Fruit fly (Drosophila melanogaster): Measurements from ENCODE around the gene Sce.

The Sce gene

dm6 chr3R:27679019-27679418, 2.8 kb downstream of the Sce start, which contains the start of gene CG12883:
CG12883 (plus strand) TSS chr3R:27679291.
- TF ChIP-seq ovo (GFP tag; optimal IDR thresholded peaks at IDR 0.05) (no peak), bab1 (GFP tag; optimal IDR thresholded peaks at IDR 0.05) (peak; percentile 43)

- TF ChIP-seq cnc (optimal IDR thresholded peaks at IDR 0.05) (no peak), CG33017 (tag; optimal IDR thresholded peaks at IDR 0.05) (peak; percentile 30), CG14711 (tag; optimal IDR thresholded peaks at IDR 0.05) (peak; percentile 46), CG1620 (GFP tag; optimal IDR thresholded peaks at IDR 0.05) (peak; percentile 38), CG5204 (GFP tag; optimal IDR thresholded peaks at IDR 0.05) (peak; percentile 76), CG12768 (GFP tag; optimal IDR thresholded peaks at IDR 0.05) (peak; percentile 92), Mnt (GFP tag; optimal IDR thresholded peaks at IDR 0.05) (peak; percentile 46), toe (GFP tag; optimal IDR thresholded peaks at IDR 0.05) (peak; percentile 62), bab1 (GFP tag; optimal IDR thresholded peaks at IDR 0.05) (peak; percentile 37), cic (GFP tag; optimal IDR thresholded peaks at IDR 0.05) (no peak), tj (GFP tag; optimal IDR thresholded peaks at IDR 0.05) (peak; percentile 43), pad (GFP tag; optimal IDR thresholded peaks at IDR 0.05) (peak; percentile 41), Crg-1 (GFP tag; optimal IDR thresholded peaks at IDR 0.05) (peak; percentile 72), Hr96 (GFP tag; optimal IDR thresholded peaks at IDR 0.05) (peak; percentile 57), CG11617 (GFP tag; optimal IDR thresholded peaks at IDR 0.05) (peak; percentile 76), kay (GFP tag; ENCODE audit: borderline replicate concordance) (no peak), CG7101 (tag; optimal IDR thresholded peaks at IDR 0.05) (no peak), ovo (GFP tag; optimal IDR thresholded peaks at IDR 0.05) (peak; percentile 41), CG7045 (GFP tag; optimal IDR thresholded peaks at IDR 0.05) (peak; percentile 22), Clk (GFP tag; optimal IDR thresholded peaks at IDR 0.05) (peak; percentile 33)
Observed at dm6 chr3R:27677174-27677726, 4.6 kb downstream of the Sce start, which contains the start of gene Hsdl2. Hsdl2 (plus strand) TSS chr3R:27677522.

dm6 chr3R:27662857-27663256, 19.0 kb downstream of the Sce start:
- TF ChIP-seq Mnt (GFP tag; optimal IDR thresholded peaks at IDR 0.05): peak; percentile 40
- TF ChIP-seq CG7045 (GFP tag; optimal IDR thresholded peaks at IDR 0.05): no peak
- TF ChIP-seq Hr96 (GFP tag; optimal IDR thresholded peaks at IDR 0.05): no peak

- TF ChIP-seq Clk (GFP tag; optimal IDR thresholded peaks at IDR 0.05) (no peak), CG14711 (tag; optimal IDR thresholded peaks at IDR 0.05) (no peak), CG7045 (GFP tag; optimal IDR thresholded peaks at IDR 0.05) (peak; percentile 41), CG5204 (GFP tag; optimal IDR thresholded peaks at IDR 0.05) (peak; percentile 57), toe (GFP tag; optimal IDR thresholded peaks at IDR 0.05) (peak; percentile 40), pad (GFP tag; optimal IDR thresholded peaks at IDR 0.05) (no peak), bab1 (GFP tag; optimal IDR thresholded peaks at IDR 0.05) (no peak), cnc (optimal IDR thresholded peaks at IDR 0.05) (no peak), Mnt (GFP tag; optimal IDR thresholded peaks at IDR 0.05) (no peak), CG12768 (GFP tag; optimal IDR thresholded peaks at IDR 0.05) (no peak), Hr96 (GFP tag; optimal IDR thresholded peaks at IDR 0.05) (no peak), ovo (GFP tag; optimal IDR thresholded peaks at IDR 0.05) (no peak), CG7101 (tag; optimal IDR thresholded peaks at IDR 0.05) (no peak), Crg-1 (GFP tag; optimal IDR thresholded peaks at IDR 0.05) (no peak), tj (GFP tag; optimal IDR thresholded peaks at IDR 0.05) (no peak), CG11617 (GFP tag; optimal IDR thresholded peaks at IDR 0.05) (no peak), cic (GFP tag; optimal IDR thresholded peaks at IDR 0.05) (no peak), CG33017 (tag; optimal IDR thresholded peaks at IDR 0.05) (no peak), CG1620 (GFP tag; optimal IDR thresholded peaks at IDR 0.05) (no peak)
Observed at dm6 chr3R:27661971-27662489, 19.8 kb downstream of the Sce start, which contains the start of gene unc80. unc80 (plus strand) TSS chr3R:27662439.

dm6 chr3R:27661389-27661788, 20.4 kb downstream of the Sce start:
- TF ChIP-seq bab1 (GFP tag; optimal IDR thresholded peaks at IDR 0.05) (no peak), CG5204 (GFP tag; optimal IDR thresholded peaks at IDR 0.05) (no peak), Clk (GFP tag; optimal IDR thresholded peaks at IDR 0.05) (no peak), pad (GFP tag; optimal IDR thresholded peaks at IDR 0.05) (no peak), toe (GFP tag; optimal IDR thresholded peaks at IDR 0.05) (no peak), ovo (GFP tag; optimal IDR thresholded peaks at IDR 0.05) (no peak), CG33017 (tag; optimal IDR thresholded peaks at IDR 0.05) (no peak), CG11617 (GFP tag; optimal IDR thresholded peaks at IDR 0.05) (no peak), CG14711 (tag; optimal IDR thresholded peaks at IDR 0.05) (no peak), CG1620 (GFP tag; optimal IDR thresholded peaks at IDR 0.05) (no peak), CG7045 (GFP tag; optimal IDR thresholded peaks at IDR 0.05) (no peak), kay (GFP tag; ENCODE audit: borderline replicate concordance) (no peak), CG12768 (GFP tag; optimal IDR thresholded peaks at IDR 0.05) (no peak), cnc (optimal IDR thresholded peaks at IDR 0.05) (no peak), Crg-1 (GFP tag; optimal IDR thresholded peaks at IDR 0.05) (no peak), Mnt (GFP tag; optimal IDR thresholded peaks at IDR 0.05) (no peak), tj (GFP tag; optimal IDR thresholded peaks at IDR 0.05) (no peak), CG7101 (tag; optimal IDR thresholded peaks at IDR 0.05) (no peak), cic (GFP tag; optimal IDR thresholded peaks at IDR 0.05) (no peak), Hr96 (GFP tag; optimal IDR thresholded peaks at IDR 0.05) (no peak)

dm6 chr3R:27660127-27660579, 21.7 kb downstream of the Sce start, which contains the start of gene Mlc1:
Mlc1 (minus strand) TSS chr3R:27660177.
- TF ChIP-seq CG33017 (tag; optimal IDR thresholded peaks at IDR 0.05) (no peak), ovo (GFP tag; optimal IDR thresholded peaks at IDR 0.05) (no peak), CG1620 (GFP tag; optimal IDR thresholded peaks at IDR 0.05) (no peak), toe (GFP tag; optimal IDR thresholded peaks at IDR 0.05) (no peak), CG7101 (tag; optimal IDR thresholded peaks at IDR 0.05) (no peak), Clk (GFP tag; optimal IDR thresholded peaks at IDR 0.05) (no peak)

Measured in whole organism, adult.